Worm (Caenorhabditis elegans) whole organism, midembryonic: Measurements from ENCODE around the gene nhr-139.

Source experiments
- T22C8.4 ChIP-seq: fragments of 200-800 bp; sonication (Bioruptor generic); IDR thresholded peaks from 2 replicates; pipeline ENCODE4 v1.3.6; 2022; ENCODE audit warnings: missing genetic modification characterization, missing compliant biosample characterization
- flt-1 ChIP-seq: fragments of 200-800 bp; sonication (Bioruptor generic); IDR thresholded peaks from 2 replicates; pipeline ENCODE4 v1.3.6; 2022; ENCODE audit warnings: missing genetic modification characterization, missing compliant biosample characterization
- klf-2 ChIP-seq: fragments of 200-800 bp; sonication (Bioruptor generic); conservative IDR thresholded peaks from 2 replicates; pipeline ENCODE4 v1.3.6; 2022; ENCODE audit warnings: missing genetic modification reagents, missing genetic modification characterization, missing compliant biosample characterization
- tab-1 ChIP-seq: fragments of 200-800 bp; sonication (Bioruptor generic); IDR thresholded peaks from 2 replicates; pipeline ENCODE4 v1.3.6; 2022; ENCODE audit warnings: missing genetic modification characterization, missing compliant biosample characterization

- TF ChIP-seq T22C8.4 (GFP tag; lab: Robert Waterston, UW) (no peak), tab-1 (GFP tag; lab: Robert Waterston, UW) (no peak), flt-1 (GFP tag; lab: Robert Waterston, UW) (no peak), klf-2 (no peak)
Measured at ce11 chrV:6953797-6954196, 33.8 kb downstream of the nhr-139 start, which contains the start of gene srg-31.
